Worm (Caenorhabditis elegans): Measurements from ENCODE around the gene sru-36.

The sru-36 gene

ce11 chrV:9816390-9816789 lies 25.1 kb upstream of the sru-36 start, which contains the start of gene sru-31:
sru-31 (plus strand) TSS chrV:9816690.
- TF ChIP-seq mab-9 (GFP tag; IDR thresholded peaks at IDR 0.05) = no peak
- no peak for TF ChIP-seq efl-1 (optimal IDR thresholded peaks at IDR 0.05)
- TF ChIP-seq efl-1 (GFP tag; optimal IDR thresholded peaks at IDR 0.05 in 1 of 2) = peak in 1 of 2 experiments; percentile 58
- TF ChIP-seq mef-2 (tag; optimal IDR thresholded peaks at IDR 0.05) = no peak
- TF ChIP-seq pqm-1 (tag; optimal IDR thresholded peaks at IDR 0.05) = no peak

- TF ChIP-seq F16B12.6 (tag; optimal IDR thresholded peaks at IDR 0.05) = no peak
- no peak for TF ChIP-seq pax-3 (tag; optimal IDR thresholded peaks at IDR 0.05)
- no peak for TF ChIP-seq mab-9 (GFP tag; IDR thresholded peaks at IDR 0.05)
- no peak for TF ChIP-seq aly-2 (tag; optimal IDR thresholded peaks at IDR 0.05)
- no peak for TF ChIP-seq fos-1 (tag; optimal IDR thresholded peaks at IDR 0.05)
- TF ChIP-seq C34B4.2 (tag; optimal IDR thresholded peaks at IDR 0.05) = no peak
- TF ChIP-seq fkh-10 (GFP tag; optimal IDR thresholded peaks at IDR 0.05) = no peak
Observed at ce11 chrV:9821724-9822123, 19.8 kb upstream of the sru-36 start, which contains the start of gene str-193. str-193 (minus strand) TSS chrV:9821824.

- TF ChIP-seq ceh-90 (tag; optimal IDR thresholded peaks at IDR 0.05) (no peak), snu-23 (GFP tag; optimal IDR thresholded peaks at IDR 0.05) (no peak), fkh-10 (GFP tag; optimal IDR thresholded peaks at IDR 0.05) (no peak), lin-39 (tag; optimal IDR thresholded peaks at IDR 0.05) (no peak), lsy-2 (tag; optimal IDR thresholded peaks at IDR 0.05) (no peak), ces-1 (GFP tag; optimal IDR thresholded peaks at IDR 0.05) (no peak), F16B12.6 (tag; optimal IDR thresholded peaks at IDR 0.05) (no peak), fkh-4 (tag; optimal IDR thresholded peaks at IDR 0.05; ENCODE audit: borderline replicate concordance) (no peak), ztf-11 (tag; optimal IDR thresholded peaks at IDR 0.05) (no peak), swsn-7 (tag; optimal IDR thresholded peaks at IDR 0.05) (no peak), C34B4.2 (tag; optimal IDR thresholded peaks at IDR 0.05) (no peak)
Observed at ce11 chrV:9824149-9824548, 17.3 kb upstream of the sru-36 start, which contains the start of gene str-2. str-2 (minus strand) TSS chrV:9824249.

- TF ChIP-seq lin-15B (tag; optimal IDR thresholded peaks at IDR 0.05) (no peak), ceh-82 (tag; optimal IDR thresholded peaks at IDR 0.05) (no peak), elt-3 (tag; optimal IDR thresholded peaks at IDR 0.05) (no peak), aly-2 (tag; optimal IDR thresholded peaks at IDR 0.05) (no peak), snu-23 (GFP tag; optimal IDR thresholded peaks at IDR 0.05) (no peak), lsy-2 (tag; optimal IDR thresholded peaks at IDR 0.05) (no peak), Y116A8C.19 (tag; optimal IDR thresholded peaks at IDR 0.05; ENCODE audit: borderline replicate concordance) (no peak), vab-15 (tag; optimal IDR thresholded peaks at IDR 0.05) (no peak), lin-39 (tag; optimal IDR thresholded peaks at IDR 0.05) (no peak), efl-3 (GFP tag; optimal IDR thresholded peaks at IDR 0.05) (no peak), mdl-1 (tag; optimal IDR thresholded peaks at IDR 0.05) (no peak), lir-3 (tag; optimal IDR thresholded peaks at IDR 0.05; ENCODE audit: poor library complexity) (no peak), unc-30 (tag; optimal IDR thresholded peaks at IDR 0.05) (no peak), isw-1 (GFP tag; IDR thresholded peaks at IDR 0.05) (no peak), nhr-12 (tag; optimal IDR thresholded peaks at IDR 0.05) (no peak), ceh-8 (GFP tag; optimal IDR thresholded peaks at IDR 0.05) (no peak)
Observed at ce11 chrV:9833900-9834299, 7.6 kb upstream of the sru-36 start, which contains the start of gene sru-40. sru-40 (minus strand) TSS chrV:9834000.

- TF ChIP-seq F16B12.6 (tag; optimal IDR thresholded peaks at IDR 0.05) = no peak
Observed at ce11 chrV:9835945-9836344, 5.5 kb upstream of the sru-36 start, which contains the start of gene sru-38. sru-38 (minus strand) TSS chrV:9836045.

ce11 chrV:9837679-9838078 lies 3.8 kb upstream of the sru-36 start, which contains the start of gene srsx-21:
srsx-21 (plus strand) TSS chrV:9837979.
- TF ChIP-seq ceh-63 (GFP tag; optimal IDR thresholded peaks at IDR 0.05) (no peak), elt-3 (tag; optimal IDR thresholded peaks at IDR 0.05) (no peak), mab-9 (GFP tag; IDR thresholded peaks at IDR 0.05) (no peak), nhr-76 (tag; optimal IDR thresholded peaks at IDR 0.05) (no peak), unc-98 (GFP tag; IDR thresholded peaks at IDR 0.05) (no peak), mdl-1 (tag; optimal IDR thresholded peaks at IDR 0.05) (no peak), nhr-28 (tag; optimal IDR thresholded peaks at IDR 0.05) (no peak), nhr-84 (tag; optimal IDR thresholded peaks at IDR 0.05) (no peak), ama-1 (optimal IDR thresholded peaks at IDR 0.05) (no peak), dsc-1 (tag; optimal IDR thresholded peaks at IDR 0.05) (no peak), mef-2 (tag; optimal IDR thresholded peaks at IDR 0.05) (no peak), fos-1 (tag; optimal IDR thresholded peaks at IDR 0.05) (no peak)
